Worm (Caenorhabditis elegans): ENCODE data around the gene C49F5.13.

Gene C49F5.13

DNA sequence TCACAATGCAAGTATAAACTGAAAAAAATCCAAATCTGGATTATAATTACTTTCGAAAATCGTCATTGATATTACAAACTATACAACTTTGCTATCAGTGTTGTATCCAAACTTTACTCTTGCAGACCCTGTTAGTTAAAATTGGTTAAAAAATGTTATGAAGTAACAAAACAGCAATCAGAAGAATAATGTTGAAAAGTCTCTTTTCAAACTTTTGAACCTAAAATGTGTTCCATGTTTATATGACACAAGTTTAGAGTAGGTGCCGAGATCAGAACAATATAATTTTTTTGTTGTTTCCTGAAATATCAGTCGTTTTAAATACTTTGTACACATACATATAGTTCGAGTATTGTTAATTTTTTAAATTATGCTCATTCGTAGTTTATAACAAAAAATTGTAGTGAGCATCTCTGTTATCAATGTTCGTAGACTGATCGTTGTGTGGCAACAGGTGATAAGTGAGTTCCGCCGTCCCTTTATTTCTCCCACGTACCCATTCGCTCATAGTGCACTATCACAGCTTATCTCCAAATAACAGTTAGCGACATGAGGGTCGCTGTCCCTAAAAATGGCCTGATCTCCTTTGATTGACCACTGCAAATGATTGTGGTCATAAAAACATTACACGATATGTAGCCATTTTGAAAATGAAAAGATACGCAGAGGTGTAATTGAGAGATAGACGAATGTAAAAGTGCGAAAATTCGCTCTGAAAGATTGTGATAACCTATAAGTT lies 1.0 kb downstream of the C49F5.13 start (continued):
- no peak for TF ChIP-seq madf-8 (GFP tag; conservative IDR thresholded peaks at IDR 0.05)
- TF ChIP-seq F52B5.7 (tag; optimal IDR thresholded peaks at IDR 0.05): no peak
- TF ChIP-seq nhr-80 (tag; optimal IDR thresholded peaks at IDR 0.05): peak; percentile 94
- no peak for TF ChIP-seq hlh-26 (GFP tag; conservative IDR thresholded peaks at IDR 0.05)
- no peak for TF ChIP-seq hsf-1 (GFP tag; IDR thresholded peaks at IDR 0.05)
- TF ChIP-seq let-526 (GFP tag; IDR thresholded peaks at IDR 0.05): no peak
- TF ChIP-seq chd-7 (tag; optimal IDR thresholded peaks at IDR 0.05): peak; percentile 22
- no peak for TF ChIP-seq nhr-27 (tag; optimal IDR thresholded peaks at IDR 0.05)
- no peak for TF ChIP-seq dpff-1 (tag; optimal IDR thresholded peaks at IDR 0.05)
- no peak for TF ChIP-seq athp-1 (tag; optimal IDR thresholded peaks at IDR 0.05)
- no peak for TF ChIP-seq ceh-58 (GFP tag; IDR thresholded peaks at IDR 0.05)
- TF ChIP-seq F49E8.2 (tag; optimal IDR thresholded peaks at IDR 0.05; ENCODE audit: insufficient read depth): no peak
- no peak for TF ChIP-seq aptf-2 (GFP tag; conservative IDR thresholded peaks at IDR 0.05)
- no peak for TF ChIP-seq lag-1 (GFP tag; IDR thresholded peaks at IDR 0.05)
- TF ChIP-seq B0035.1 (tag; optimal IDR thresholded peaks at IDR 0.05): no peak
- no peak for TF ChIP-seq mxl-1 (tag; optimal IDR thresholded peaks at IDR 0.05)
- no peak for TF ChIP-seq ztf-25 (GFP tag; IDR thresholded peaks at IDR 0.05)
- no peak for TF ChIP-seq hrde-1 (tag; optimal IDR thresholded peaks at IDR 0.05; ENCODE audit: borderline replicate concordance)
- TF ChIP-seq lin-40 (tag; optimal IDR thresholded peaks at IDR 0.05): peak; percentile 8
- no peak for TF ChIP-seq mel-28 (tag; optimal IDR thresholded peaks at IDR 0.05; ENCODE audit: borderline replicate concordance)
- no peak for TF ChIP-seq Y53F4B.3 (GFP tag; IDR thresholded peaks at IDR 0.05)
- TF ChIP-seq Y53G8AR.9 (GFP tag; conservative IDR thresholded peaks at IDR 0.05): peak; percentile 57; the same call in 1 of the 2 replicates
- TF ChIP-seq bed-1 (GFP tag; IDR thresholded peaks at IDR 0.05): no peak
- TF ChIP-seq akir-1 (GFP tag; optimal IDR thresholded peaks at IDR 0.05): no peak
- TF ChIP-seq attf-6 (GFP tag; IDR thresholded peaks at IDR 0.05): no peak
- no peak for TF ChIP-seq egl-44 (GFP tag; IDR thresholded peaks at IDR 0.05)
- TF ChIP-seq ZK185.1 (tag; optimal IDR thresholded peaks at IDR 0.05; ENCODE audit: poor library complexity, severe bottlenecking): no peak
- TF ChIP-seq nfyb-1 (GFP tag; IDR thresholded peaks at IDR 0.05): no peak
- no peak for TF ChIP-seq hmg-20 (GFP tag; IDR thresholded peaks at IDR 0.05)
- no peak for TF ChIP-seq madf-3 (GFP tag; IDR thresholded peaks at IDR 0.05)

- TF ChIP-seq C06A6.2 (GFP tag; conservative IDR thresholded peaks at IDR 0.05) (no peak), F23B12.7 (tag; optimal IDR thresholded peaks at IDR 0.05; ENCODE audit: insufficient read depth) (no peak), B0035.1 (tag; optimal IDR thresholded peaks at IDR 0.05) (no peak), hlh-26 (GFP tag; conservative IDR thresholded peaks at IDR 0.05) (no peak), Y53F4B.3 (GFP tag; IDR thresholded peaks at IDR 0.05) (no peak), bed-1 (GFP tag; IDR thresholded peaks at IDR 0.05) (no peak)
Observed at ce11 chrX:11963659-11964058, 2.5 kb downstream of the C49F5.13 start.

DNA sequence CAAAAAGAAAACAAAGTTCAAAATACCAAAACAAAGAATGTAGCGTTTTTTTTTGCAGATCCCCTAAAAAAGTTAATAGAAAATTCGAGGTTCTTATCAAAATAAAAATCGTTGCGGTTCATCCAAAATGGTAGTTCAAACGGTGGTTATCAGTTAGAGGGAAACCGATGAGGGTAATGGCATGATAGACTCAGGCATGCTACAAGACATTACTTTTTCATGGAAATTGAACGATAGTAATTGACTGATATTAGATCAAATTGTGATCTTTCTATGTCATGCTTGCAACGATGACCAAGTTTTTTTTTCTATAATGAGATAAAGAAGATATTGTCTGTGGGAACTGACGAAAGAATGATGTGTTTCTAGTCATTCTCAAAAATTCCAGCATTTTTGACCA lies 3.4 kb downstream of the C49F5.13 start:
- TF ChIP-seq hmg-1.2 (GFP tag; IDR thresholded peaks at IDR 0.05) (no peak), die-1 (tag; optimal IDR thresholded peaks at IDR 0.05) (no peak), ztf-26 (tag; optimal IDR thresholded peaks at IDR 0.05) (peak; percentile 4), dpff-1 (tag; optimal IDR thresholded peaks at IDR 0.05) (no peak), sdz-38 (tag; optimal IDR thresholded peaks at IDR 0.05) (no peak), lir-1 (GFP tag; conservative IDR thresholded peaks at IDR 0.05) (no peak), ztf-25 (GFP tag; IDR thresholded peaks at IDR 0.05) (no peak), nfyb-1 (GFP tag; IDR thresholded peaks at IDR 0.05) (no peak), unc-130 (GFP tag; optimal IDR thresholded peaks at IDR 0.05) (no peak), mcd-1 (GFP tag; IDR thresholded peaks at IDR 0.05) (no peak), ets-4 (GFP tag; optimal IDR thresholded peaks at IDR 0.05) (no peak), F39B2.1 (GFP tag; IDR thresholded peaks at IDR 0.05) (no peak), nhr-80 (tag; optimal IDR thresholded peaks at IDR 0.05) (peak; percentile 81), lin-40 (tag; optimal IDR thresholded peaks at IDR 0.05) (peak; percentile 7), egl-44 (GFP tag; IDR thresholded peaks at IDR 0.05) (no peak), ceh-79 (tag; optimal IDR thresholded peaks at IDR 0.05) (no peak), him-1 (tag; optimal IDR thresholded peaks at IDR 0.05) (no peak), ceh-40 (GFP tag; IDR thresholded peaks at IDR 0.05) (no peak), F57A8.1 (GFP tag; optimal IDR thresholded peaks at IDR 0.05) (no peak), xnd-1 (tag; optimal IDR thresholded peaks at IDR 0.05) (no peak)

Measured in whole organism, young adult.